Worm (Caenorhabditis elegans) whole organism, L4 larva: ENCODE data around the gene lpr-6.

Source experiments
- F10B5.3 ChIP-seq: sonication (generic microtip); optimal IDR thresholded peaks from 2 replicates; lab custom pipeline; 2016; ENCODE audit warnings: mild to moderate bottlenecking, missing genetic modification characterization, missing compliant biosample characterization
- F37D6.2 ChIP-seq: sonication (generic microtip); optimal IDR thresholded peaks from 2 replicates; lab custom pipeline; 2016; ENCODE audit warnings: mild to moderate bottlenecking, missing genetic modification characterization, missing compliant biosample characterization
- F44E2.7 ChIP-seq: fragments of 200-800 bp; sonication (Bioruptor generic); IDR thresholded peaks from 2 replicates; pipeline ENCODE4 v2.1.2; 2022; ENCODE audit warnings: missing genetic modification characterization, missing compliant biosample characterization
- F49E8.2 ChIP-seq: sonication (generic microtip); optimal IDR thresholded peaks from 2 replicates; lab custom pipeline; 2016; ENCODE audit warnings: missing compliant biosample characterization, mild to moderate bottlenecking, missing genetic modification characterization, borderline replicate concordance
- R02D3.7 ChIP-seq: fragments of 150-350 bp; sonication (generic microtip); optimal IDR thresholded peaks from 3 replicates; lab custom pipeline; 2014; ENCODE audit warnings: missing biosample characterization, missing genetic modification characterization
- T26A8.4 ChIP-seq: fragments of 200-800 bp; sonication (Bioruptor generic); IDR thresholded peaks from 2 replicates; pipeline ENCODE4 v1.3.6; 2022; ENCODE audit warnings: missing genetic modification characterization, missing compliant biosample characterization
- ZK337.2 ChIP-seq: fragments of 200-800 bp; sonication (Bioruptor generic); IDR thresholded peaks from 2 replicates; pipeline ENCODE4 v1.3.6; 2022; ENCODE audit warnings: missing genetic modification reagents, missing genetic modification characterization, missing compliant biosample characterization
- aha-1 ChIP-seq: fragments of 150-350 bp; peaks from one replicate; lab custom pipeline; 2014; ENCODE audit warnings: missing biosample characterization, missing genetic modification characterization
- aly-2 ChIP-seq: sonication (generic microtip); optimal IDR thresholded peaks from 2 replicates; lab custom pipeline; 2018; ENCODE audit warnings: missing biosample characterization, missing genetic modification characterization
- ceh-20 ChIP-seq: fragments of 200-800 bp; sonication (Bioruptor generic); IDR thresholded peaks from 2 replicates; pipeline ENCODE4 v1.3.6; 2022; ENCODE audit warnings: missing genetic modification reagents, missing genetic modification characterization, missing compliant biosample characterization
- ceh-32 ChIP-seq: sonication (generic microtip); optimal IDR thresholded peaks from 2 replicates; lab custom pipeline; 2016; ENCODE audit warnings: mild to moderate bottlenecking, missing genetic modification characterization, missing compliant biosample characterization; ENCODE audit not compliant: poor library complexity
- cey-2 ChIP-seq: sonication (generic microtip); optimal IDR thresholded peaks from 3 replicates; lab custom pipeline; 2017; ENCODE audit warnings: missing genetic modification characterization, mild to moderate bottlenecking, missing compliant biosample characterization, antibody characterized with exemption, borderline replicate concordance; ENCODE audit not compliant: insufficient read depth
- ctbp-1 ChIP-seq: fragments of 200-800 bp; sonication (Bioruptor generic); IDR thresholded peaks from 2 replicates; pipeline ENCODE4 v1.3.6; 2022; ENCODE audit warnings: missing genetic modification reagents, missing genetic modification characterization, missing compliant biosample characterization
- daf-19 ChIP-seq: fragments of 200-800 bp; sonication (Bioruptor generic); conservative IDR thresholded peaks from 2 replicates; pipeline ENCODE4 v1.3.6; 2022; ENCODE audit warnings: missing genetic modification characterization, missing compliant biosample characterization
- dmd-8 ChIP-seq: fragments of 200-800 bp; sonication (Bioruptor generic); IDR thresholded peaks from 2 replicates; pipeline ENCODE4 v1.3.6; 2022; ENCODE audit warnings: missing genetic modification characterization, missing compliant biosample characterization
- dmd-9 ChIP-seq: fragments of 200-800 bp; sonication (Bioruptor generic); IDR thresholded peaks from 2 replicates; pipeline ENCODE4 v1.3.6; 2022; ENCODE audit warnings: missing genetic modification reagents, missing genetic modification characterization, missing compliant biosample characterization
- dpl-1 ChIP-seq: fragments of 150-350 bp; optimal IDR thresholded peaks from 2 replicates; lab custom pipeline; 2014; ENCODE audit warnings: missing biosample characterization, missing genetic modification reagents, missing genetic modification characterization
- duxl-1 ChIP-seq: sonication (generic microtip); optimal IDR thresholded peaks from 2 replicates; lab custom pipeline; 2016; ENCODE audit warnings: mild to moderate bottlenecking, missing genetic modification characterization, moderate library complexity, missing compliant biosample characterization; ENCODE audit not compliant: poor library complexity
- fkh-10 ChIP-seq: fragments of 150-350 bp; optimal IDR thresholded peaks from 2 replicates; lab custom pipeline; 2014; ENCODE audit warnings: missing biosample characterization, missing genetic modification reagents, missing genetic modification characterization
- gei-8 ChIP-seq: fragments of 200-800 bp; sonication (Bioruptor generic); optimal IDR thresholded peaks from 2 replicates; lab custom pipeline; 2018; ENCODE audit warnings: mild to moderate bottlenecking, missing genetic modification characterization, missing compliant biosample characterization
- hif-1 ChIP-seq, 2 experiments: sonication (generic microtip); optimal IDR thresholded peaks; 2 replicates each; lab custom pipeline; 2016 to 2017; ENCODE audit warnings: missing compliant biosample characterization in 2 of 2, missing genetic modification characterization in 2 of 2, missing genetic modification reagents in 2 of 2, missing genotype in 2 of 2, mild to moderate bottlenecking in 1 of 2
- hlh-11 ChIP-seq: fragments of 200-800 bp; sonication (Bioruptor generic); optimal IDR thresholded peaks from 2 replicates; lab custom pipeline; 2018; ENCODE audit warnings: mild to moderate bottlenecking, missing genetic modification characterization, missing compliant biosample characterization
- lin-29 ChIP-seq: fragments of 200-800 bp; sonication (Bioruptor generic); IDR thresholded peaks from 2 replicates; pipeline ENCODE4 v1.3.6; 2022; ENCODE audit warnings: missing genetic modification reagents, missing genetic modification characterization, missing compliant biosample characterization
- lsy-2 ChIP-seq, 2 experiments: fragments of 150-350 bp in 1 of 2; sonication (generic microtip) in 1 of 2; optimal IDR thresholded peaks; 2 replicates each; lab custom pipeline; 2014 to 2017; ENCODE audit warnings: missing biosample characterization in 2 of 2, missing genetic modification characterization in 2 of 2
- madf-5 ChIP-seq, 2 experiments: fragments of 200-800 bp; sonication (Bioruptor generic); IDR thresholded peaks; 2 replicates each; pipeline ENCODE4 v1.3.6; 2022; ENCODE audit warnings: missing compliant biosample characterization in 2 of 2, missing genetic modification characterization in 2 of 2
- madf-9 ChIP-seq: fragments of 200-800 bp; sonication (Bioruptor generic); conservative IDR thresholded peaks from 2 replicates; pipeline ENCODE4 v1.3.6; 2022; ENCODE audit warnings: missing genetic modification reagents, missing genetic modification characterization, missing compliant biosample characterization
- mdl-1 ChIP-seq, 2 experiments: fragments of 150-350 bp in 1 of 2; sonication (generic microtip) in 1 of 2; optimal IDR thresholded peaks; 2 replicates each; lab custom pipeline; 2014 to 2017; ENCODE audit warnings: missing biosample characterization in 2 of 2, missing genetic modification characterization in 2 of 2
- mxl-2 ChIP-seq: fragments of 200-800 bp; sonication (Bioruptor generic); conservative IDR thresholded peaks from 2 replicates; pipeline ENCODE4 v1.3.6; 2022; ENCODE audit warnings: missing genetic modification reagents, missing genetic modification characterization, missing compliant biosample characterization
- nhr-10 ChIP-seq: fragments of 150-350 bp; optimal IDR thresholded peaks from 2 replicates; lab custom pipeline; 2014; ENCODE audit warnings: missing biosample characterization, missing genetic modification characterization
- nhr-102 ChIP-seq: sonication (generic microtip); optimal IDR thresholded peaks from 2 replicates; lab custom pipeline; 2016; ENCODE audit warnings: mild to moderate bottlenecking, missing genetic modification characterization, moderate library complexity, missing compliant biosample characterization
- nhr-41 ChIP-seq: fragments of 200-800 bp; sonication (Bioruptor generic); IDR thresholded peaks from 2 replicates; pipeline ENCODE4 v1.3.6; 2022; ENCODE audit warnings: missing genetic modification reagents, missing genetic modification characterization, missing compliant biosample characterization
- nhr-77 ChIP-seq: fragments of 150-350 bp; optimal IDR thresholded peaks from 2 replicates; lab custom pipeline; 2014; ENCODE audit warnings: missing biosample characterization, missing genetic modification characterization
- pha-4 ChIP-seq, 2 experiments: fragments of 150-350 bp in 1 of 2; fragments of 200-800 bp in 1 of 2; sonication (Bioruptor generic) in 1 of 2; IDR thresholded peaks in 1 of 2; optimal IDR thresholded peaks in 1 of 2; 2 replicates each; pipeline versions ENCODE4 v1.3.6 to Lab custom; 2014 to 2022; ENCODE audit warnings: missing genetic modification characterization in 2 of 2, missing genetic modification reagents in 2 of 2, missing biosample characterization in 1 of 2, missing compliant biosample characterization in 1 of 2
- pqm-1 ChIP-seq: sonication (generic microtip); optimal IDR thresholded peaks from 2 replicates; lab custom pipeline; 2017; ENCODE audit warnings: missing biosample characterization, missing genetic modification characterization
- saeg-2 ChIP-seq: fragments of 200-800 bp; sonication (Bioruptor generic); IDR thresholded peaks from 2 replicates; pipeline ENCODE4 v1.3.6; 2022; ENCODE audit warnings: missing genetic modification reagents, missing genetic modification characterization, missing compliant biosample characterization
- set-16 ChIP-seq: fragments of 200-800 bp; sonication (Bioruptor generic); IDR thresholded peaks from 2 replicates; pipeline ENCODE4 v1.3.6; 2022; ENCODE audit warnings: missing genetic modification reagents, missing genetic modification characterization, missing compliant biosample characterization
- skn-1 ChIP-seq: fragments of 150-350 bp; optimal IDR thresholded peaks from 2 replicates; lab custom pipeline; 2014; ENCODE audit warnings: missing biosample characterization, missing genetic modification characterization
- tag-97 ChIP-seq: fragments of 200-800 bp; sonication (Bioruptor generic); IDR thresholded peaks from 2 replicates; pipeline ENCODE4 v1.3.6; 2022; ENCODE audit warnings: missing genetic modification characterization, missing compliant biosample characterization
- unc-62 ChIP-seq, 3 experiments: fragments of 150-350 bp in 1 of 3; sonication (generic microtip); optimal IDR thresholded peaks in 2 of 3; peaks in 1 of 3; 1 replicate in 1 of 3; 2 replicates in 2 of 3; lab custom pipeline; 2014 to 2017; ENCODE audit warnings: missing biosample characterization in 3 of 3, missing genetic modification characterization in 3 of 3, missing genetic modification reagents in 3 of 3, missing genotype in 1 of 3
- zfp-3 ChIP-seq: fragments of 200-800 bp; sonication (Bioruptor generic); conservative IDR thresholded peaks from 2 replicates; pipeline ENCODE4 v1.3.6; 2022; ENCODE audit warnings: missing genetic modification reagents, missing genetic modification characterization, missing compliant biosample characterization
- ztf-11 ChIP-seq: fragments of 150-350 bp; optimal IDR thresholded peaks from 2 replicates; lab custom pipeline; 2014; ENCODE audit warnings: missing biosample characterization, missing genetic modification characterization

The lpr-6 gene

DNA sequence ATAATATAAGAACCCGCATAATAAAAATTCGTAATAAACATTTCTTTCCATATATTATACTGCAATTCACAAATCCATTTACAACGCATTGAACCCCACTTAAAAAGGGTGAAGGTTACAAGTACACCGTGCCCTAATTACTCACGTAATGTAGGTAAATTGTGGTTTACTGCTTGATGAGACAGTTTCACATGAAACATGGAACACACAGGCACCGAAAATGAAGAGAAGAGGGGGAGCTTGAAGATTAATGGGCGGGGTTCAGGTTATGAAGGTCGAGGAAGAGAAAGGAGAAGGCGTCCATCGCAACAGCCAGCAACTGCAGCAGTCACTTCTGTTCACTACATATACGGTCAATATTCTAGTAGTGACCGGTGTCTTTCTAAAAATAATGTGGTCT, at the start of gene lpr-6:
lpr-6 (plus strand) TSS at position 251 of the 400 bp plus-strand sequence.
- TF ChIP-seq T26A8.4 (GFP tag; lab: Robert Waterston, UW) (peak; percentile 35; the same call in 1 of the 2 replicates), mdl-1 (tag; optimal IDR thresholded peaks at IDR 0.05; lab: Kevin White, UChicago) (no peak), F10B5.3 (tag; lab: Kevin White, UChicago) (no peak), F44E2.7 (no peak), daf-19 (GFP tag; lab: Robert Waterston, UW) (no peak), F49E8.2 (tag; lab: Kevin White, UChicago) (no peak), R02D3.7 (tag; lab: Kevin White, UChicago) (no peak), pha-4 (GFP tag; IDR thresholded peaks at IDR 0.05; lab: Robert Waterston, UW) (no peak), pha-4 (tag; optimal IDR thresholded peaks at IDR 0.05; lab: Kevin White, UChicago) (no peak), fkh-10 (GFP tag; lab: Kevin White, UChicago) (no peak), duxl-1 (tag; lab: Kevin White, UChicago) (peak; percentile 58), ztf-11 (tag; lab: Kevin White, UChicago) (no peak), nhr-41 (no peak), aha-1 (tag; lab: Kevin White, UChicago) (no peak), dmd-9 (GFP tag; lab: Robert Waterston, UW) (no peak), gei-8 (GFP tag; lab: Kevin White, UChicago) (no peak), madf-9 (GFP tag; lab: Robert Waterston, UW) (no peak), mxl-2 (no peak), saeg-2 (no peak), lin-29 (GFP tag; lab: Robert Waterston, UW) (no peak), skn-1 (tag; lab: Kevin White, UChicago) (no peak), F37D6.2 (tag; lab: Kevin White, UChicago) (no peak), set-16 (GFP tag; lab: Robert Waterston, UW) (no peak), hlh-11 (tag; lab: Kevin White, UChicago) (peak; percentile 22), nhr-10 (tag; lab: Kevin White, UChicago) (no peak), ZK337.2 (GFP tag; lab: Robert Waterston, UW) (no peak), ceh-32 (tag; lab: Kevin White, UChicago) (no peak), lsy-2 (tag; optimal IDR thresholded peaks at IDR 0.05; lab: Kevin White, UChicago) (no peak), unc-62 (GFP tag; optimal IDR thresholded peaks at IDR 0.05 in 1 of 2; lab: Kevin White, UChicago) (no peak), unc-62 (tag; optimal IDR thresholded peaks at IDR 0.05; lab: Kevin White, UChicago) (no peak), nhr-77 (no peak), dpl-1 (GFP tag; lab: Kevin White, UChicago) (no peak), tag-97 (0 out of 2 replicates have a peak, but pooled peaks have one; percentile 17), nhr-102 (peak; percentile 18), zfp-3 (no peak), pqm-1 (tag; lab: Kevin White, UChicago) (no peak), madf-5 (GFP tag; IDR thresholded peaks at IDR 0.05; lab: Robert Waterston, UW) (no peak), ceh-20 (GFP tag; lab: Robert Waterston, UW) (no peak), aly-2 (tag; lab: Kevin White, UChicago) (no peak)
- TF ChIP-seq, all 104 proteins: peak for 5

DNA sequence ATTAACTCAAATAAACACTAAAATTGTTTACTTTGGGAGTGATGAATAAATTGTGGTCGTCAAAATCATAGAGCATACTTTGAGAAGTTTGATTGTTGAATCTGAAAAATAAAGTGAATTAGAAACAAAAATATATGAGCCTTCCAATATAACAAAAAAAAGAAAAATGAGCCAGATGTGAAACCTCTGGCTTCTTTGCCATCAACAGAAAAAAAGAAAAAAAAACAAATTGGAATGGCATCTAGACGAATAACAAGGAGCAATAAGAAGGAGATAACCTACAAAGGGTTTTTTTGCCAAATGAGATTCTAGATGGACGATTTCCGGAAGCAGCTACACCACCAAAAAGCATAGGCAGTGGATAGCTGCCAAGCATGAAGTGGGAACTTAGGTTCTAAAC, 49.2 kb upstream of the lpr-6 start, which contains the start of gene F58A3.4:
F58A3.4 (minus strand) TSS at position 101 of the 400 bp plus-strand sequence.
- TF ChIP-seq hif-1 (tag; optimal IDR thresholded peaks at IDR 0.05; lab: Kevin White, UChicago) (no peak), aha-1 (tag; lab: Kevin White, UChicago) (peak; percentile 45), dmd-8 (GFP tag; lab: Robert Waterston, UW) (no peak), ZK337.2 (GFP tag; lab: Robert Waterston, UW) (no peak), lsy-2 (tag; optimal IDR thresholded peaks at IDR 0.05; lab: Kevin White, UChicago) (no peak), cey-2 (tag; lab: Kevin White, UChicago) (no peak), ctbp-1 (GFP tag; lab: Robert Waterston, UW) (no peak)
